Worm (Caenorhabditis elegans): ENCODE data around the gene T23D5.3.

The T23D5.3 gene

DNA sequence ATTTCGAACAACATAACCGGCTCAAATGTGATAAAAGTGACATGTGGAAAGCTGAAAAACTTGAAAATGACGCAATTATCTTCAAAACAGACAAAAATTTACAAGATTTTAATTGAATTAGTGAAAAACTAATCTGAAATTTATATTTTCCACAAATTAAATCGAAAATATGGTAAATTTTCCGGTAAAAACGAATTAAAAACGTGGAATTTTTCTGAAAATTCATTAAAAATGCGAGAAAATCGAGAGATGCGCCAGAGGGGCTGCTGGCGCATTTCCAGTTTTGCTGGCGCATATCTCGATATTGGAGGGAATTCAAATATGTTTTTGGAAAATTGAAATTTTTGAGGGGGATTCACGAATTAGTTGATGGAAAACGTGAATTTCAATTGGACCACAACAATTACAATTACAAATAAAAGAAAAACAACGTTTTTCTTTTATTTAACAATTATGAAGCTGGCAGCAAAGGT is 32.7 kb upstream of the T23D5.3 start, which contains the start of the genes haf-3 and F57A10.2 (continued):
- TF ChIP-seq ztf-26 (tag; optimal IDR thresholded peaks at IDR 0.05) (peak; percentile 51), C17E4.6 (GFP tag; IDR thresholded peaks at IDR 0.05) (no peak), egl-18 (GFP tag; IDR thresholded peaks at IDR 0.05) (no peak), Y53G8AR.9 (GFP tag; conservative IDR thresholded peaks at IDR 0.05) (peak; percentile 91), tbp1 (GFP tag; optimal IDR thresholded peaks at IDR 0.05) (peak; percentile 72), nhr-179 (tag; optimal IDR thresholded peaks at IDR 0.05) (no peak), mes-4 (tag; optimal IDR thresholded peaks at IDR 0.05) (no peak), ztf-6 (GFP tag; IDR thresholded peaks at IDR 0.05) (no peak), pha-4 (tag; optimal IDR thresholded peaks at IDR 0.05) (peak; percentile 86), egl-44 (GFP tag; IDR thresholded peaks at IDR 0.05) (no peak), bed-1 (GFP tag; IDR thresholded peaks at IDR 0.05) (no peak), repo-1 (tag; optimal IDR thresholded peaks at IDR 0.05) (peak; percentile 70), him-1 (tag; optimal IDR thresholded peaks at IDR 0.05) (peak; percentile 65), mcd-1 (GFP tag; IDR thresholded peaks at IDR 0.05) (peak; percentile 92), dpl-1 (GFP tag; optimal IDR thresholded peaks at IDR 0.05) (peak; percentile 97), D2030.7 (GFP tag; IDR thresholded peaks at IDR 0.05) (peak; percentile 83), rpc-1 (optimal IDR thresholded peaks at IDR 0.05) (no peak), rpc-1 (tag; optimal IDR thresholded peaks at IDR 0.05) (no peak), nhr-80 (tag; optimal IDR thresholded peaks at IDR 0.05) (peak; percentile 28), hmg-1.2 (GFP tag; IDR thresholded peaks at IDR 0.05) (peak; percentile 57), dpff-1 (tag; optimal IDR thresholded peaks at IDR 0.05) (no peak), ztf-18 (tag; optimal IDR thresholded peaks at IDR 0.05) (peak; percentile 98), die-1 (tag; optimal IDR thresholded peaks at IDR 0.05) (no peak), egrh-3 (GFP tag; IDR thresholded peaks at IDR 0.05) (no peak), B0035.1 (tag; optimal IDR thresholded peaks at IDR 0.05) (no peak), cebp-1 (GFP tag; IDR thresholded peaks at IDR 0.05) (no peak), cebp-1 (tag; optimal IDR thresholded peaks at IDR 0.05) (peak; percentile 81), hsf-1 (GFP tag; IDR thresholded peaks at IDR 0.05) (peak; percentile 82), Y79H2A.3 (GFP tag; conservative IDR thresholded peaks at IDR 0.05) (no peak), B0019.2 (GFP tag; conservative IDR thresholded peaks at IDR 0.05) (no peak), aptf-3 (GFP tag; IDR thresholded peaks at IDR 0.05) (no peak), nhr-90 (tag; optimal IDR thresholded peaks at IDR 0.05) (no peak), ccch-3 (GFP tag; optimal IDR thresholded peaks at IDR 0.05) (no peak), nfyb-1 (GFP tag; IDR thresholded peaks at IDR 0.05) (peak; percentile 92), let-607 (tag; optimal IDR thresholded peaks at IDR 0.05) (peak in 1 of 2 experiments; percentile 71), nhr-120 (GFP tag; IDR thresholded peaks at IDR 0.05) (no peak), nfya-1 (tag; optimal IDR thresholded peaks at IDR 0.05; ENCODE audit: borderline replicate concordance, insufficient read depth) (no peak), ceh-40 (GFP tag; IDR thresholded peaks at IDR 0.05) (no peak), ceh-91 (GFP tag; IDR thresholded peaks at IDR 0.05) (peak; percentile 67), nfya-2 (GFP tag; IDR thresholded peaks at IDR 0.05) (no peak), unc-62 (GFP tag; optimal IDR thresholded peaks at IDR 0.05) (no peak), xnd-1 (tag; optimal IDR thresholded peaks at IDR 0.05) (peak; percentile 56), lin-54 (GFP tag; optimal IDR thresholded peaks at IDR 0.05) (peak; percentile 99), F55B11.4 (tag; optimal IDR thresholded peaks at IDR 0.05; ENCODE audit: borderline replicate concordance, insufficient read depth) (no peak), F33H1.4 (GFP tag; IDR thresholded peaks at IDR 0.05) (peak; percentile 68), dox-1 (GFP tag; IDR thresholded peaks at IDR 0.05) (peak; percentile 93), tlf-1 (GFP tag; optimal IDR thresholded peaks at IDR 0.05) (peak; percentile 88), lin-40 (tag; optimal IDR thresholded peaks at IDR 0.05) (peak; percentile 93), akir-1 (GFP tag; optimal IDR thresholded peaks at IDR 0.05) (no peak), zfh-2 (GFP tag; conservative IDR thresholded peaks at IDR 0.05) (no peak)

Data from whole organism, young adult.